Worm (Caenorhabditis elegans): ENCODE measurements around the gene F42C5.3.

The F42C5.3 gene

DNA sequence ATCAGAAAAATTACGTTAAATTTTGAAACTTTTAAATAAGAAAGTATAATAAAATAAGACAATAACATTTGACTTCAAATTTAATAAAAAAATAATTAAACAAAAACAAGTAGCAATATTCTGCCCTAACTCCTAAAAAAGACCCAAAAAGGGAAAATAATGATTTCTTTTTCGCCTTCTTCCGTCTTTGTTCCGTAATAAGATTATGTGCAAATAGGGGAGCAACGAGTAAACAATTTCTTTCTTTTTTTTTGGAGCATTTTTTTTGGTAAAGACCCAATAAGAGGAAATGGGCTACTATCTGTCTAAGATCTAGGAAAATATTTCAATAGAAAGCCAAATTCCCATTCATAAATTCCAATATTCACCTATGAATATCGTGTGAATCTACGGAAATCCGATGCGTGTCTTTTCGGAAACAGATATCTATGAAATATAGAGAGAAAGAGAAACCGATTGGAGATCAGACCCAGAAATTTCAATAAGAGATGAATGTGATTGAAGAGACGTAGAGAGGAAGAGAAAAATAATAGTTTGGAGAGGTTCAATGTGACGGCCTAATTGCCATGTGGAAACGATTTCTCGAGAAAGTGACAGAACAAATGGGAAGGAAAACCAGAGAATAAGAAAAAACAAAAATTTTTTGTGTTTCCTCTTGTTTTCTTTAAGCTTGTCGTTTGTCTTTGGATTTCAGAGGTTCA is 30.6 kb upstream of the F42C5.3 start (continued):
- TF ChIP-seq ces-1 (GFP tag; optimal IDR thresholded peaks at IDR 0.05) (no peak), snpc-4 (tag; optimal IDR thresholded peaks at IDR 0.05) (no peak), lin-35 (GFP tag; optimal IDR thresholded peaks at IDR 0.05) (peak in 1 of 2 experiments; percentile 12), nhr-85 (tag) (peak; percentile 84), nhr-90 (tag; optimal IDR thresholded peaks at IDR 0.05; ENCODE audit: poor library complexity) (no peak), unc-130 (tag; optimal IDR thresholded peaks at IDR 0.05) (no peak), hlh-17 (GFP tag; optimal IDR thresholded peaks at IDR 0.05; ENCODE audit: borderline replicate concordance) (no peak), lin-15B (tag; optimal IDR thresholded peaks at IDR 0.05) (no peak), mdl-1 (tag; optimal IDR thresholded peaks at IDR 0.05) (peak in 1 of 2 experiments; percentile 17), C16A3.4 (tag; optimal IDR thresholded peaks at IDR 0.05) (peak; percentile 21), aly-2 (tag; optimal IDR thresholded peaks at IDR 0.05) (no peak), nhr-76 (tag; optimal IDR thresholded peaks at IDR 0.05) (no peak), dpl-1 (GFP tag; optimal IDR thresholded peaks at IDR 0.05) (no peak), ceh-90 (tag; optimal IDR thresholded peaks at IDR 0.05) (no peak), vab-15 (tag; optimal IDR thresholded peaks at IDR 0.05) (no peak), xbp-1 (tag; optimal IDR thresholded peaks at IDR 0.05) (no peak), zip-4 (GFP tag; optimal IDR thresholded peaks at IDR 0.05) (no peak), C34B4.2 (tag; optimal IDR thresholded peaks at IDR 0.05) (no peak), nhr-77 (tag; optimal IDR thresholded peaks at IDR 0.05) (no peak), mef-2 (tag; optimal IDR thresholded peaks at IDR 0.05) (no peak)

DNA sequence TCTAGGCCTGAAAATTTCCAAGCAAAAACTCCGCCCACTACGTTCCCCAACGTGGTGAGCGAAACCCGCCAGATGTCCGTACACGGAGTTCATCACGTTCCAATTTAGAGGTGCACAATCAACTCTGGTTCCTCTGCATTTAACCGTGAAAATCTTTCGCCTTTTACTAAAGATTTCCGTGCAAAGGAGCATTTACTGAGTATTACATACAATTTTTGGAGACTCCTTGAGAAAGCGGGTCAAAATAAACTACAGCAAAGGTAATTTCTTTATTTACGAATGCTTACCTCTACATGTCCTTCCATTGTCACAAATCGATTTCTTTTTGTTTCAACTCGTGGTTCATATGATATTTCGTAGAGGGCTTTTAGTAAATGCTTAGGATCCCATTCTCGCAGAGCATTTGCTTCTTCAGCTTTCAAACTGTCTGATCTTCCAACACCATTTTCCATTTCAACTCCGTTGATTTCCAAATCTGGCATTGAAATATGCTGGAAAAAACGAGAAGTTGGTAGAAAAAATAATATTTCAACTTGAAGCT is 29.3 kb upstream of the F42C5.3 start, which contains the start of gene F42C5.9:
Gene F42C5.9, minus strand, starts transcription at position 491 of the 541 bp plus-strand sequence.
- TF ChIP-seq elt-3 (tag; optimal IDR thresholded peaks at IDR 0.05) (no peak), nhr-11 (tag; optimal IDR thresholded peaks at IDR 0.05) (no peak), nhr-90 (tag; optimal IDR thresholded peaks at IDR 0.05; ENCODE audit: poor library complexity) (peak; percentile 72), lsy-2 (tag; optimal IDR thresholded peaks at IDR 0.05) (no peak), swsn-7 (tag; optimal IDR thresholded peaks at IDR 0.05) (peak; percentile 15), nhr-71 (tag; optimal IDR thresholded peaks at IDR 0.05) (peak; percentile 48), efl-1 (optimal IDR thresholded peaks at IDR 0.05) (peak in 1 of 2 experiments; percentile 14), efl-1 (GFP tag; optimal IDR thresholded peaks at IDR 0.05 in 1 of 2) (no peak), unc-62 (GFP tag; optimal IDR thresholded peaks at IDR 0.05) (no peak), nhr-77 (tag; optimal IDR thresholded peaks at IDR 0.05) (peak; percentile 31), snu-23 (GFP tag; optimal IDR thresholded peaks at IDR 0.05) (peak; percentile 6), tbx-2 (tag; optimal IDR thresholded peaks at IDR 0.05) (no peak), lin-15B (tag; optimal IDR thresholded peaks at IDR 0.05) (no peak), snpc-4 (tag; optimal IDR thresholded peaks at IDR 0.05) (peak; percentile 94), nhr-85 (tag) (peak; percentile 86), C34B4.2 (tag; optimal IDR thresholded peaks at IDR 0.05) (no peak), elt-2 (tag; optimal IDR thresholded peaks at IDR 0.05) (peak; percentile 53), lin-14 (GFP tag; optimal IDR thresholded peaks at IDR 0.05) (peak; percentile 29), ama-1 (optimal IDR thresholded peaks at IDR 0.05) (peak; percentile 28), nhr-47 (tag; optimal IDR thresholded peaks at IDR 0.05) (peak; percentile 29)

DNA sequence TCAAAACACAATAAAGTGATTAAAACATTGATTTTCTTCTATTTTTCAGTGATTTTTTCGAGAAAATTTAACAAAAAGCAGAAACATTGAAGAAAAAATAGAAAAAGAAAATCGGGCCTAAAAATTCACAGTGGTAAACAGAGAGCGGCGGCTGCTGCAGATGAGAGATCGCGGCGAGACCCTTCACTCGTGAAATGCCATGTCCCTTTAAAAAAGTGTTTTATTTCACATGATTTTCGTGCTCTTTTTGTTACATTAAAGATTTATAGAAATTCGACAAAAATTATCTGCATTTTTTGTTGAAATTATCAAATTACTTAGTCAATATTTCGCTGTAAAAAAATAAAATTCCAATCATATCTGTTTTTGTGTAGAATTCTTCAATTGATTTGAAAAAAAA is 26.6 kb upstream of the F42C5.3 start:
- TF ChIP-seq sptf-1 (tag; optimal IDR thresholded peaks at IDR 0.05) (no peak), nhr-20 (tag; optimal IDR thresholded peaks at IDR 0.05) (peak; percentile 59), mep-1 (tag; optimal IDR thresholded peaks at IDR 0.05) (peak; percentile 63), nhr-11 (tag; optimal IDR thresholded peaks at IDR 0.05) (no peak), hlh-4 (tag; optimal IDR thresholded peaks at IDR 0.05) (no peak), mab-9 (GFP tag; IDR thresholded peaks at IDR 0.05) (no peak), sox-4 (tag; optimal IDR thresholded peaks at IDR 0.05) (no peak), lin-13 (GFP tag; optimal IDR thresholded peaks at IDR 0.05) (peak; percentile 8), isw-1 (GFP tag; IDR thresholded peaks at IDR 0.05) (peak; percentile 9; the same call in 1 of the 2 replicates), lin-15B (tag; optimal IDR thresholded peaks at IDR 0.05) (peak; percentile 7), nhr-84 (tag; optimal IDR thresholded peaks at IDR 0.05) (no peak), aha-1 (tag; optimal IDR thresholded peaks at IDR 0.05) (no peak), nhr-77 (tag; optimal IDR thresholded peaks at IDR 0.05) (no peak), skn-1 (tag; optimal IDR thresholded peaks at IDR 0.05) (peak; percentile 34), zip-4 (GFP tag; optimal IDR thresholded peaks at IDR 0.05) (no peak), C04F5.9 (tag; optimal IDR thresholded peaks at IDR 0.05) (no peak), tlp-1 (tag; optimal IDR thresholded peaks at IDR 0.05) (no peak), nhr-71 (tag; optimal IDR thresholded peaks at IDR 0.05) (peak; percentile 78), hpl-2 (GFP tag; optimal IDR thresholded peaks at IDR 0.05) (no peak), unc-86 (tag; optimal IDR thresholded peaks at IDR 0.05) (no peak), ceh-8 (GFP tag; optimal IDR thresholded peaks at IDR 0.05) (no peak)

Data from whole organism, L1 larva.